Worm (Caenorhabditis elegans) whole organism, mixed stage, embryonic: ENCODE data around the gene spp-1.

ENCODE experiments used
- M03D4.4 ChIP-seq: sonication (generic microtip); optimal IDR thresholded peaks from 2 replicates; lab custom pipeline; 2017; ENCODE audit warnings: mild to moderate bottlenecking, missing genetic modification characterization, missing compliant biosample characterization
- bed-3 ChIP-seq: fragments of 200-800 bp; sonication (Bioruptor generic); optimal IDR thresholded peaks from 3 replicates; lab custom pipeline; 2018; ENCODE audit warnings: mild to moderate bottlenecking, missing genetic modification characterization, moderate library complexity, missing compliant biosample characterization
- ceh-39 ChIP-seq: fragments of 150-350 bp; optimal IDR thresholded peaks from 2 replicates; lab custom pipeline; 2014; ENCODE audit warnings: missing biosample characterization, missing genetic modification characterization
- ceh-43 ChIP-seq: fragments of 200-800 bp; sonication (Bioruptor generic); optimal IDR thresholded peaks from 2 replicates; lab custom pipeline; 2018; ENCODE audit warnings: mild to moderate bottlenecking, missing genetic modification characterization, moderate library complexity, missing compliant biosample characterization
- cnd-1 ChIP-seq: fragments of 200-800 bp; sonication (Bioruptor generic); optimal IDR thresholded peaks from 2 replicates; lab custom pipeline; 2018; ENCODE audit warnings: mild to moderate bottlenecking, missing genetic modification characterization, missing compliant biosample characterization
- elt-1 ChIP-seq: sonication (generic microtip); optimal IDR thresholded peaks from 2 replicates; lab custom pipeline; 2017; ENCODE audit warnings: missing genetic modification characterization, mild to moderate bottlenecking, missing compliant biosample characterization, antibody characterized with exemption, moderate library complexity, borderline replicate concordance; ENCODE audit not compliant: insufficient read depth
- elt-3 ChIP-seq: fragments of 150-350 bp; optimal IDR thresholded peaks from 2 replicates; lab custom pipeline; 2014; ENCODE audit warnings: missing biosample characterization, missing genetic modification characterization
- flh-1 ChIP-seq: fragments of 200-800 bp; sonication (Bioruptor generic); optimal IDR thresholded peaks from 2 replicates; lab custom pipeline; 2018; ENCODE audit warnings: mild to moderate bottlenecking, missing genetic modification characterization, moderate library complexity, missing compliant biosample characterization
- hlh-1 ChIP-seq: fragments of 150-350 bp; optimal IDR thresholded peaks from 2 replicates; lab custom pipeline; 2014; ENCODE audit warnings: missing biosample characterization, missing genetic modification reagents, missing genetic modification characterization
- lin-13 ChIP-seq: fragments of 150-350 bp; optimal IDR thresholded peaks from 2 replicates; lab custom pipeline; 2014; ENCODE audit warnings: missing biosample characterization, missing genetic modification characterization
- lin-32 ChIP-seq: fragments of 200-800 bp; sonication (Bioruptor generic); optimal IDR thresholded peaks from 2 replicates; lab custom pipeline; 2018; ENCODE audit warnings: mild to moderate bottlenecking, missing genetic modification characterization, missing compliant biosample characterization
- lsy-2 ChIP-seq: fragments of 150-350 bp; optimal IDR thresholded peaks from 2 replicates; lab custom pipeline; 2014; ENCODE audit warnings: missing biosample characterization, missing genetic modification characterization
- mep-1 ChIP-seq: fragments of 150-350 bp; optimal IDR thresholded peaks from 2 replicates; lab custom pipeline; 2017; ENCODE audit warnings: missing biosample characterization, missing genetic modification reagents, missing genetic modification characterization, inconsistent platforms
- mls-2 ChIP-seq: sonication (generic microtip); optimal IDR thresholded peaks from 2 replicates; lab custom pipeline; 2016; ENCODE audit warnings: mild to moderate bottlenecking, missing genetic modification characterization, moderate library complexity, missing compliant biosample characterization
- nhr-12 ChIP-seq: fragments of 150-350 bp; optimal IDR thresholded peaks from 2 replicates; lab custom pipeline; 2014; ENCODE audit warnings: missing biosample characterization, missing genetic modification characterization
- nhr-2 ChIP-seq: fragments of 150-350 bp; optimal IDR thresholded peaks from 2 replicates; lab custom pipeline; 2014; ENCODE audit warnings: missing biosample characterization, missing genetic modification characterization
- nhr-237 ChIP-seq: fragments of 150-350 bp; optimal IDR thresholded peaks from 2 replicates; lab custom pipeline; 2014; ENCODE audit warnings: missing biosample characterization, missing genetic modification characterization
- nhr-28 ChIP-seq: fragments of 150-350 bp; optimal IDR thresholded peaks from 2 replicates; lab custom pipeline; 2014; ENCODE audit warnings: missing biosample characterization, missing genetic modification characterization
- nhr-76 ChIP-seq: sonication (generic microtip); optimal IDR thresholded peaks from 2 replicates; lab custom pipeline; 2017; ENCODE audit warnings: missing biosample characterization, missing genetic modification characterization
- sptf-1 ChIP-seq: sonication (generic microtip); optimal IDR thresholded peaks from 2 replicates; lab custom pipeline; 2017; ENCODE audit warnings: mild to moderate bottlenecking, missing genetic modification characterization, moderate library complexity, missing compliant biosample characterization
- tbx-8 ChIP-seq: fragments of 200-800 bp; sonication (Bioruptor generic); optimal IDR thresholded peaks from 2 replicates; lab custom pipeline; 2018; ENCODE audit warnings: mild to moderate bottlenecking, missing genetic modification characterization, moderate library complexity, missing compliant biosample characterization
- unc-120 ChIP-seq: sonication (generic microtip); optimal IDR thresholded peaks from 2 replicates; lab custom pipeline; 2017; ENCODE audit warnings: missing genetic modification characterization, missing compliant biosample characterization; ENCODE audit not compliant: poor library complexity, severe bottlenecking
- unc-39 ChIP-seq: fragments of 150-350 bp; optimal IDR thresholded peaks from 2 replicates; lab custom pipeline; 2014; ENCODE audit warnings: missing biosample characterization, missing genetic modification characterization
- unc-62 ChIP-seq: fragments of 150-350 bp; optimal IDR thresholded peaks from 2 replicates; lab custom pipeline; 2014; ENCODE audit warnings: missing biosample characterization, missing genetic modification reagents, missing genetic modification characterization
- zip-8 ChIP-seq: fragments of 150-350 bp; optimal IDR thresholded peaks from 2 replicates; lab custom pipeline; 2014; ENCODE audit warnings: missing biosample characterization, missing genetic modification characterization
- ztf-11 ChIP-seq: fragments of 150-350 bp; optimal IDR thresholded peaks from 2 replicates; lab custom pipeline; 2014; ENCODE audit warnings: missing biosample characterization, missing genetic modification characterization

Gene spp-1

DNA sequence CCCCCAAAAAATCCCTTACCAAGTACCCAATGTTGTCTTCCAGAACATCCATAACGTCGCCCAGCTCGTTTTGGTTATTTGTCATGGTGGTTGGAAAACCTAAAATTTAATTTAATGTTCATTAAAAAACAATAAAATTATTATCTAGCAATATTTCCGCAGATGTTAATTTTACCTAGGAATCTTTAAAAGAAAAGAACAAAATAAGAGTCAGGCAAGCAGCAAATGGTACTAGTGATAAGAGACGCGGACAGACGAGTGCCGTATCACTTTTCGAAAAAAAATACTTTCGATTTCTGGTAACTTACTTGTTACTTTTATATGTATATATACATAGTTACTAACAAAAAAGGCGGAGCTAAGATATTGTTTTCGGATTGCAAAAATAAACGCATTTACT is 44.5 kb downstream of the spp-1 start, which contains the start of gene T07A5.7:
T07A5.7 (minus strand) TSS at position 101 of the 400 bp plus-strand sequence.
- TF ChIP-seq nhr-2 (tag; lab: Kevin White, UChicago) (no peak), unc-39 (tag; lab: Kevin White, UChicago) (no peak), M03D4.4 (tag; lab: Kevin White, UChicago) (no peak), flh-1 (GFP tag; lab: Kevin White, UChicago) (no peak), elt-1 (tag; lab: Kevin White, UChicago) (no peak), lin-32 (GFP tag; lab: Kevin White, UChicago) (no peak), unc-120 (tag; lab: Kevin White, UChicago) (no peak), ceh-43 (GFP tag; lab: Kevin White, UChicago) (no peak), ceh-39 (tag; lab: Kevin White, UChicago) (no peak), ztf-11 (tag; lab: Kevin White, UChicago) (no peak), hlh-1 (tag; lab: Kevin White, UChicago) (no peak), nhr-237 (tag; lab: Kevin White, UChicago) (no peak), nhr-28 (tag; lab: Kevin White, UChicago) (no peak), nhr-12 (tag; lab: Kevin White, UChicago) (no peak), zip-8 (no peak), sptf-1 (tag; lab: Kevin White, UChicago) (no peak), bed-3 (GFP tag; lab: Kevin White, UChicago) (no peak)

DNA sequence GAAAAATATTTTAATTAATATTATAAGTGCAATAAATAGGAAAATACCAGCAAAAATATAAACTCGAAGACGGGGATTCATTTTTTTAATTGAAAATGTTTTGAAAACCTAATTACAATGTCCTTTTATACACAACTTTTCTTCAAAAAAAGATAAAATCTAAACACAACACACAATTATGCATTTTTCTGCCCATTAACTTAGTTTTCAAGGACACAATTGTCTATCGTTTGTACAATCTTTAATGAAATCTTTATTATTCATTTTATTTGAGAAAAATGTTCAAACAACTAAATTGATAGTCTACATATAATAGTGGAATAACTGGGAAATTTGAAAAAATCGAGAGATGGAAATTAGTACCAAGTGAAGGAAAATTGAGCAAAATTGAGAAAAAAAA is 49.4 kb downstream of the spp-1 start, which contains the start of gene T07A5.1:
T07A5.1 (minus strand) TSS at position 149 of the 400 bp plus-strand sequence.
- no peak for TF ChIP-seq bed-3 (GFP tag; lab: Kevin White, UChicago)
- no peak for TF ChIP-seq zip-8
- no peak for TF ChIP-seq nhr-237 (tag; lab: Kevin White, UChicago)
- no peak for TF ChIP-seq nhr-76
- TF ChIP-seq, all 35 proteins: peak for 0

DNA sequence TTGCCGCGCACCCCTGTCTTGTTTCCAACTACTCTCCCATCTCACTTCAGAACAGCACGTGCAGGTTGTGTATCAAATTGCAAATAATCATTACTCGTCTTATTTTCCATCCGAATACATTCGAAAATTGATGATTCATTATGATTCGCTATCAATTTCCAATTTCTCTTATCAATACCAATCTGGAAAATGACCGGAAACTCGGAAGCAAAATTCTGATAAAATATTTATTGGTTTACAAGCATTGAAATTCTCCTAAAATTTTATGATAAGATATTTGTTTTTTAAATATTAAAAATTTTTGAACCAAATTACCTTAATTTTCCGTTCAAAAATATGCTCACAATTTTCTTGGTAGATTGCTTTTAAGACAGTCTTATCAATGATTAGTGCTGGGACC is 50.2 kb downstream of the spp-1 start:
- TF ChIP-seq nhr-237 (tag; lab: Kevin White, UChicago) (no peak), lin-32 (GFP tag; lab: Kevin White, UChicago) (no peak), mep-1 (no peak), unc-62 (GFP tag; lab: Kevin White, UChicago) (no peak), hlh-1 (tag; lab: Kevin White, UChicago) (no peak), cnd-1 (tag; lab: Kevin White, UChicago) (no peak), unc-39 (tag; lab: Kevin White, UChicago) (no peak), elt-1 (tag; lab: Kevin White, UChicago) (no peak), nhr-12 (tag; lab: Kevin White, UChicago) (no peak), ceh-43 (GFP tag; lab: Kevin White, UChicago) (no peak), lin-13 (no peak), lsy-2 (tag; lab: Kevin White, UChicago) (no peak), bed-3 (GFP tag; lab: Kevin White, UChicago) (no peak), zip-8 (no peak), flh-1 (GFP tag; lab: Kevin White, UChicago) (no peak), elt-3 (no peak), mls-2 (tag; lab: Kevin White, UChicago) (no peak), tbx-8 (GFP tag; lab: Kevin White, UChicago) (no peak)
- TF ChIP-seq, all 35 proteins: peak for 0
